Worm (Caenorhabditis elegans) whole organism, young adult: ENCODE results near the gene R02F11.12.

Experiments
- B0019.2 ChIP-seq: fragments of 200-800 bp; sonication (Bioruptor generic); conservative IDR thresholded peaks from 2 replicates; pipeline ENCODE4 v1.3.6; 2022; ENCODE audit warnings: missing genetic modification reagents, missing genetic modification characterization, missing compliant biosample characterization
- B0261.1 ChIP-seq: sonication (generic microtip); optimal IDR thresholded peaks from 2 replicates; lab custom pipeline; 2016; ENCODE audit warnings: mild to moderate bottlenecking, missing genetic modification characterization, moderate library complexity, missing compliant biosample characterization
- B0336.3 ChIP-seq: fragments of 200-800 bp; sonication (Bioruptor generic); IDR thresholded peaks from 2 replicates; pipeline ENCODE4 v1.3.6; 2022; ENCODE audit warnings: missing genetic modification characterization, missing compliant biosample characterization
- D2030.7 ChIP-seq: fragments of 200-800 bp; sonication (Bioruptor generic); IDR thresholded peaks from 2 replicates; pipeline ENCODE4 v1.3.6; 2022; ENCODE audit warnings: missing genetic modification reagents, missing genetic modification characterization, missing compliant biosample characterization
- F10E7.11 ChIP-seq: sonication (generic microtip); optimal IDR thresholded peaks from 2 replicates; lab custom pipeline; 2017; ENCODE audit warnings: mild to moderate bottlenecking, missing genetic modification characterization, moderate library complexity, missing compliant biosample characterization
- F23B12.7 ChIP-seq: sonication (generic microtip); optimal IDR thresholded peaks from 2 replicates; lab custom pipeline; 2017; ENCODE audit warnings: missing genetic modification characterization, mild to moderate bottlenecking, missing compliant biosample characterization, antibody characterized with exemption, moderate library complexity; ENCODE audit not compliant: insufficient read depth
- F33H1.4 ChIP-seq: fragments of 200-800 bp; sonication (Bioruptor generic); IDR thresholded peaks from 2 replicates; pipeline ENCODE4 v1.3.6; 2022; ENCODE audit warnings: missing genetic modification reagents, missing genetic modification characterization, missing compliant biosample characterization
- F37B4.10 ChIP-seq: fragments of 200-800 bp; sonication (Bioruptor generic); IDR thresholded peaks from 2 replicates; pipeline ENCODE4 v1.3.6; 2022; ENCODE audit warnings: missing genetic modification characterization, missing compliant biosample characterization
- F39B2.1 ChIP-seq: fragments of 200-800 bp; sonication (Bioruptor generic); IDR thresholded peaks from 2 replicates; pipeline ENCODE4 v1.3.6; 2022; ENCODE audit warnings: missing genetic modification reagents, missing genetic modification characterization, missing compliant biosample characterization
- F49E8.2 ChIP-seq: sonication (generic microtip); optimal IDR thresholded peaks from 3 replicates; lab custom pipeline; 2017; ENCODE audit warnings: missing genetic modification characterization, mild to moderate bottlenecking, missing compliant biosample characterization, antibody characterized with exemption, moderate library complexity; ENCODE audit not compliant: insufficient read depth
- F57A8.1 ChIP-seq: fragments of 200-800 bp; sonication (Bioruptor generic); optimal IDR thresholded peaks from 2 replicates; lab custom pipeline; 2018; ENCODE audit warnings: mild to moderate bottlenecking, missing genetic modification characterization, moderate library complexity, missing compliant biosample characterization
- K12H6.12 ChIP-seq: fragments of 200-800 bp; sonication (Bioruptor generic); optimal IDR thresholded peaks from 2 replicates; lab custom pipeline; 2018; ENCODE audit warnings: mild to moderate bottlenecking, missing genetic modification characterization, missing compliant biosample characterization
- T26A5.8 ChIP-seq: sonication (generic microtip); optimal IDR thresholded peaks from 2 replicates; lab custom pipeline; 2016; ENCODE audit warnings: missing genetic modification characterization, missing compliant biosample characterization
- Y53F4B.3 ChIP-seq: fragments of 200-800 bp; sonication (Bioruptor generic); IDR thresholded peaks from 2 replicates; pipeline ENCODE4 v1.3.6; 2022; ENCODE audit warnings: missing genetic modification reagents, missing genetic modification characterization, missing compliant biosample characterization
- Y53G8AR.9 ChIP-seq: fragments of 200-800 bp; sonication (Bioruptor generic); conservative IDR thresholded peaks from 2 replicates; pipeline ENCODE4 v1.3.6; 2022; ENCODE audit warnings: missing genetic modification reagents, missing genetic modification characterization, missing compliant biosample characterization
- ZK185.1 ChIP-seq: sonication (generic microtip); optimal IDR thresholded peaks from 2 replicates; lab custom pipeline; 2016; ENCODE audit warnings: mild to moderate bottlenecking, missing genetic modification characterization, missing compliant biosample characterization; ENCODE audit not compliant: poor library complexity, severe bottlenecking
- akir-1 ChIP-seq: fragments of 200-800 bp; sonication (Bioruptor generic); optimal IDR thresholded peaks from 2 replicates; lab custom pipeline; 2018; ENCODE audit warnings: mild to moderate bottlenecking, missing genetic modification characterization, moderate library complexity, missing compliant biosample characterization
- aptf-3 ChIP-seq: fragments of 200-800 bp; sonication (Bioruptor generic); IDR thresholded peaks from 2 replicates; pipeline ENCODE4 v1.3.6; 2022; ENCODE audit warnings: missing genetic modification characterization, missing compliant biosample characterization
- athp-1 ChIP-seq: sonication (generic microtip); optimal IDR thresholded peaks from 2 replicates; lab custom pipeline; 2017; ENCODE audit warnings: mild to moderate bottlenecking, missing genetic modification characterization, missing compliant biosample characterization
- attf-3 ChIP-seq: fragments of 200-800 bp; sonication (Bioruptor generic); conservative IDR thresholded peaks from 2 replicates; pipeline ENCODE4 v1.3.6; 2022; ENCODE audit warnings: missing genetic modification reagents, missing genetic modification characterization, missing compliant biosample characterization
- ccch-3 ChIP-seq: fragments of 200-800 bp; sonication (Bioruptor generic); optimal IDR thresholded peaks from 2 replicates; lab custom pipeline; 2018; ENCODE audit warnings: mild to moderate bottlenecking, missing genetic modification characterization, missing compliant biosample characterization
- ceh-79 ChIP-seq: sonication (generic microtip); optimal IDR thresholded peaks from 2 replicates; lab custom pipeline; 2017; ENCODE audit warnings: mild to moderate bottlenecking, missing genetic modification characterization, missing compliant biosample characterization
- dox-1 ChIP-seq: fragments of 200-800 bp; sonication (Bioruptor generic); IDR thresholded peaks from 2 replicates; pipeline ENCODE4 v1.3.6; 2022; ENCODE audit warnings: missing genetic modification reagents, missing genetic modification characterization, missing compliant biosample characterization
- dpff-1 ChIP-seq: sonication (generic microtip); optimal IDR thresholded peaks from 2 replicates; lab custom pipeline; 2017; ENCODE audit warnings: mild to moderate bottlenecking, missing genetic modification characterization, missing compliant biosample characterization
- efl-1 ChIP-seq: fragments of 150-350 bp; optimal IDR thresholded peaks from 2 replicates; lab custom pipeline; 2014; ENCODE audit warnings: missing biosample characterization, missing genetic modification reagents, missing genetic modification characterization
- egl-44 ChIP-seq: fragments of 200-800 bp; sonication (Bioruptor generic); IDR thresholded peaks from 2 replicates; pipeline ENCODE4 v1.3.6; 2022; ENCODE audit warnings: missing genetic modification reagents, missing genetic modification characterization, missing compliant biosample characterization
- egrh-3 ChIP-seq: fragments of 200-800 bp; sonication (Bioruptor generic); IDR thresholded peaks from 2 replicates; pipeline ENCODE4 v1.3.6; 2022; ENCODE audit warnings: missing genetic modification reagents, missing genetic modification characterization, missing compliant biosample characterization
- hlh-12 ChIP-seq: sonication (generic microtip); optimal IDR thresholded peaks from 2 replicates; lab custom pipeline; 2016; ENCODE audit warnings: missing genetic modification characterization, missing compliant biosample characterization
- hrde-1 ChIP-seq: sonication (generic microtip); optimal IDR thresholded peaks from 2 replicates; lab custom pipeline; 2016; ENCODE audit warnings: missing genetic modification characterization, mild to moderate bottlenecking, missing compliant biosample characterization, moderate library complexity, missing genotype, missing genetic modification reagents, borderline replicate concordance
- lin-35 ChIP-seq, 3 experiments: fragments of 150-350 bp in 2 of 3; sonication (generic microtip) in 1 of 3; optimal IDR thresholded peaks; 2 replicates each; lab custom pipeline; 2014 to 2018; ENCODE audit warnings: missing biosample characterization in 3 of 3, missing genetic modification characterization in 3 of 3, missing genetic modification reagents in 3 of 3
- madf-8 ChIP-seq: fragments of 200-800 bp; sonication (Bioruptor generic); conservative IDR thresholded peaks from 2 replicates; pipeline ENCODE4 v1.3.6; 2022; ENCODE audit warnings: missing genetic modification reagents, missing genetic modification characterization, missing compliant biosample characterization
- mxl-1 ChIP-seq: sonication (generic microtip); optimal IDR thresholded peaks from 2 replicates; lab custom pipeline; 2016; ENCODE audit warnings: missing genetic modification characterization, missing compliant biosample characterization
- nfyb-1 ChIP-seq: fragments of 200-800 bp; sonication (Bioruptor generic); IDR thresholded peaks from 2 replicates; pipeline ENCODE4 v1.3.6; 2022; ENCODE audit warnings: missing genetic modification reagents, missing genetic modification characterization, missing compliant biosample characterization
- nhr-27 ChIP-seq: fragments of 200-800 bp; sonication (Bioruptor generic); optimal IDR thresholded peaks from 2 replicates; lab custom pipeline; 2018; ENCODE audit warnings: mild to moderate bottlenecking, missing genetic modification characterization, moderate library complexity, missing compliant biosample characterization
- pha-4 ChIP-seq: fragments of 150-350 bp; sonication (generic microtip); optimal IDR thresholded peaks from 2 replicates; lab custom pipeline; 2014; ENCODE audit warnings: missing biosample characterization, missing genetic modification reagents, missing genetic modification characterization
- rcor-1 ChIP-seq: fragments of 200-800 bp; sonication (Bioruptor generic); IDR thresholded peaks from 2 replicates; pipeline ENCODE4 v1.3.6; 2022; ENCODE audit warnings: missing genetic modification reagents, missing genetic modification characterization, missing compliant biosample characterization
- sdz-38 ChIP-seq: sonication (generic microtip); optimal IDR thresholded peaks from 2 replicates; lab custom pipeline; 2016; ENCODE audit warnings: missing genotype, missing genetic modification characterization, missing compliant biosample characterization
- sea-2 ChIP-seq: fragments of 200-800 bp; sonication (Bioruptor generic); IDR thresholded peaks from 2 replicates; pipeline ENCODE4 v1.3.6; 2022; ENCODE audit warnings: missing genetic modification characterization, missing compliant biosample characterization
- snpc-1.1 ChIP-seq: sonication (generic microtip); optimal IDR thresholded peaks from 2 replicates; lab custom pipeline; 2017; ENCODE audit warnings: missing genetic modification characterization, mild to moderate bottlenecking, missing compliant biosample characterization, antibody characterized with exemption, moderate library complexity, missing genotype, missing genetic modification reagents; ENCODE audit not compliant: insufficient read depth
- snpc-1.3 ChIP-seq: sonication (generic microtip); optimal IDR thresholded peaks from 2 replicates; lab custom pipeline; 2017; ENCODE audit warnings: missing genetic modification characterization, mild to moderate bottlenecking, missing compliant biosample characterization, antibody characterized with exemption, moderate library complexity, missing genotype, missing genetic modification reagents; ENCODE audit not compliant: insufficient read depth
- sptf-2 ChIP-seq: fragments of 200-800 bp; sonication (Bioruptor generic); optimal IDR thresholded peaks from 2 replicates; lab custom pipeline; 2018; ENCODE audit warnings: mild to moderate bottlenecking, missing genetic modification characterization, missing compliant biosample characterization
- tbx-9 ChIP-seq: sonication (generic microtip); optimal IDR thresholded peaks from 2 replicates; lab custom pipeline; 2016; ENCODE audit warnings: borderline replicate concordance, missing genetic modification characterization, inconsistent platforms, missing compliant biosample characterization
- zim-3 ChIP-seq: sonication (generic microtip); optimal IDR thresholded peaks from 2 replicates; lab custom pipeline; 2017; ENCODE audit warnings: mild to moderate bottlenecking, missing genetic modification characterization, moderate library complexity, missing compliant biosample characterization
- ztf-18 ChIP-seq: sonication (generic microtip); optimal IDR thresholded peaks from 2 replicates; lab custom pipeline; 2016; ENCODE audit warnings: missing genotype, mild to moderate bottlenecking, missing genetic modification characterization, missing compliant biosample characterization
- ztf-26 ChIP-seq: sonication (generic microtip); optimal IDR thresholded peaks from 2 replicates; lab custom pipeline; 2017; ENCODE audit warnings: missing genetic modification characterization, missing compliant biosample characterization
- ztf-28 ChIP-seq: fragments of 200-800 bp; sonication (Bioruptor generic); IDR thresholded peaks from 2 replicates; pipeline ENCODE4 v1.3.6; 2022; ENCODE audit warnings: missing genetic modification reagents, missing genetic modification characterization, missing compliant biosample characterization
- ztf-3 ChIP-seq: fragments of 200-800 bp; sonication (Bioruptor generic); optimal IDR thresholded peaks from 2 replicates; lab custom pipeline; 2018; ENCODE audit warnings: mild to moderate bottlenecking, missing genetic modification characterization, missing compliant biosample characterization
- ztf-6 ChIP-seq: fragments of 200-800 bp; sonication (Bioruptor generic); IDR thresholded peaks from 2 replicates; pipeline ENCODE4 v1.3.6; 2022; ENCODE audit warnings: missing genetic modification reagents, missing genetic modification characterization, missing compliant biosample characterization

R02F11.12 gene

ce11 chrV:4754123-4754522 is 36.3 kb upstream of the R02F11.12 start, which contains the start of gene hil-4 (continued):
- no peak for TF ChIP-seq T26A5.8 (tag; lab: Kevin White, UChicago)
- no peak for TF ChIP-seq F10E7.11 (tag; lab: Kevin White, UChicago)
- TF ChIP-seq D2030.7 (GFP tag; lab: Robert Waterston, UW), result peak; percentile 90
- 0 out of 2 replicates have a peak, but pooled peaks have one; percentile 49 for TF ChIP-seq ztf-6 (GFP tag; lab: Robert Waterston, UW)
- TF ChIP-seq Y53G8AR.9 (GFP tag; lab: Robert Waterston, UW), result no peak
- TF ChIP-seq ztf-3, result no peak
- no peak for TF ChIP-seq B0336.3
- no peak for TF ChIP-seq F49E8.2 (tag; lab: Kevin White, UChicago)
- TF ChIP-seq akir-1 (GFP tag; lab: Kevin White, UChicago), result no peak
- no peak for TF ChIP-seq nhr-27 (tag; lab: Kevin White, UChicago)
- TF ChIP-seq ceh-79 (tag; lab: Kevin White, UChicago), result no peak
- no peak for TF ChIP-seq B0261.1 (tag; lab: Kevin White, UChicago)
- no peak for TF ChIP-seq zim-3 (tag; lab: Kevin White, UChicago)
- TF ChIP-seq B0019.2 (GFP tag; lab: Robert Waterston, UW), result peak; percentile 45
- no peak for TF ChIP-seq athp-1 (tag; lab: Kevin White, UChicago)
- no peak for TF ChIP-seq sdz-38
- peak; percentile 79 for TF ChIP-seq F33H1.4 (GFP tag; lab: Robert Waterston, UW)
- peak in 1 of 3 experiments; percentile 16 for TF ChIP-seq lin-35 (GFP tag; optimal IDR thresholded peaks at IDR 0.05; lab: Kevin White, UChicago)
- TF ChIP-seq hrde-1, result no peak
- TF ChIP-seq F57A8.1 (GFP tag; lab: Kevin White, UChicago), result no peak
- TF ChIP-seq ccch-3 (GFP tag; lab: Kevin White, UChicago), result no peak
- TF ChIP-seq aptf-3 (GFP tag; lab: Robert Waterston, UW), result no peak
- TF ChIP-seq tbx-9 (tag; lab: Kevin White, UChicago), result no peak
- no peak for TF ChIP-seq hlh-12
- TF ChIP-seq F23B12.7, result no peak
- no peak for TF ChIP-seq ztf-18
- peak; percentile 91 for TF ChIP-seq efl-1 (GFP tag; lab: Kevin White, UChicago)
- TF ChIP-seq ZK185.1 (tag; lab: Kevin White, UChicago), result no peak
- no peak for TF ChIP-seq F37B4.10 (GFP tag; lab: Robert Waterston, UW)
- no peak for TF ChIP-seq ztf-26 (tag; lab: Kevin White, UChicago)

ce11 chrV:4754684-4755211 is 35.7 kb upstream of the R02F11.12 start:
- TF ChIP-seq ztf-3 (no peak), F39B2.1 (GFP tag; lab: Robert Waterston, UW) (0 out of 2 replicates have a peak, but pooled peaks have one; percentile 54), K12H6.12 (tag; lab: Kevin White, UChicago) (no peak), akir-1 (GFP tag; lab: Kevin White, UChicago) (no peak), dpff-1 (tag; lab: Kevin White, UChicago) (no peak), rcor-1 (GFP tag; lab: Robert Waterston, UW) (no peak), pha-4 (tag; lab: Kevin White, UChicago) (no peak), attf-3 (GFP tag; lab: Robert Waterston, UW) (no peak), snpc-1.3 (tag; lab: Kevin White, UChicago) (no peak), egrh-3 (GFP tag; lab: Robert Waterston, UW) (peak; percentile 84), madf-8 (no peak), nfyb-1 (GFP tag; lab: Robert Waterston, UW) (no peak), F37B4.10 (GFP tag; lab: Robert Waterston, UW) (no peak), snpc-1.1 (tag; lab: Kevin White, UChicago) (no peak), hrde-1 (no peak), Y53F4B.3 (GFP tag; lab: Robert Waterston, UW) (no peak), dox-1 (no peak), egl-44 (GFP tag; lab: Robert Waterston, UW) (no peak), mxl-1 (no peak), sea-2 (GFP tag; lab: Robert Waterston, UW) (no peak), ztf-28 (GFP tag; lab: Robert Waterston, UW) (no peak), sptf-2 (GFP tag; lab: Kevin White, UChicago) (no peak), Y53G8AR.9 (GFP tag; lab: Robert Waterston, UW) (peak; percentile 39; the same call in 1 of the 2 replicates)
